Fruit fly (Drosophila melanogaster) whole organism, adult: Measurements from ENCODE around the gene CG11857.
A peak's percentile ranks its signal among the peaks of the same experiment; 100 is the strongest.

Source experiments
- CG11617 ChIP-seq: fragments of 200-800 bp; sonication (Bioruptor generic); optimal IDR thresholded peaks from 2 replicates; lab custom pipeline; 2017; ENCODE audit warnings: mild to moderate bottlenecking, missing biosample characterization, missing genetic modification reagents, missing genetic modification characterization
- CG12768 ChIP-seq: fragments of 200-800 bp; sonication (Bioruptor generic); optimal IDR thresholded peaks from 2 replicates; lab custom pipeline; 2017; ENCODE audit warnings: missing biosample characterization, missing genetic modification characterization, mild to moderate bottlenecking, moderate library complexity, missing genetic modification reagents
- CG33017 ChIP-seq: fragments of 200-800 bp; sonication (Bioruptor generic); optimal IDR thresholded peaks from 2 replicates; lab custom pipeline; 2018; ENCODE audit warnings: missing biosample characterization, mild to moderate bottlenecking, missing genetic modification characterization, moderate library complexity
- CG5204 ChIP-seq: fragments of 200-800 bp; sonication (Bioruptor generic); optimal IDR thresholded peaks from 2 replicates; lab custom pipeline; 2016; ENCODE audit warnings: missing biosample characterization, missing genetic modification characterization
- CG7045 ChIP-seq: fragments of 200-800 bp; sonication (Bioruptor generic); optimal IDR thresholded peaks from 2 replicates; lab custom pipeline; 2017; ENCODE audit warnings: missing biosample characterization, mild to moderate bottlenecking, missing genetic modification characterization
- CG7101 ChIP-seq: fragments of 200-800 bp; sonication (Bioruptor generic); optimal IDR thresholded peaks from 2 replicates; lab custom pipeline; 2018; ENCODE audit warnings: missing biosample characterization, mild to moderate bottlenecking, missing genetic modification characterization, moderate library complexity
- Clk ChIP-seq: fragments of 200-800 bp; sonication (Bioruptor generic); optimal IDR thresholded peaks from 2 replicates; lab custom pipeline; 2017; ENCODE audit warnings: missing biosample characterization, missing genetic modification characterization
- Mnt ChIP-seq: fragments of 200-800 bp; sonication (Bioruptor generic); optimal IDR thresholded peaks from 2 replicates; lab custom pipeline; 2016; ENCODE audit warnings: missing biosample characterization, mild to moderate bottlenecking, missing genetic modification characterization
- bab1 ChIP-seq: fragments of 200-800 bp; sonication (Bioruptor generic); optimal IDR thresholded peaks from 3 replicates; lab custom pipeline; 2019; ENCODE audit warnings: missing biosample characterization, mild to moderate bottlenecking, missing genetic modification characterization, moderate library complexity
- cic ChIP-seq: fragments of 200-800 bp; sonication (Bioruptor generic); optimal IDR thresholded peaks from 2 replicates; lab custom pipeline; 2017; ENCODE audit warnings: missing biosample characterization, mild to moderate bottlenecking, missing genetic modification characterization, moderate library complexity
- kay ChIP-seq: fragments of 200-800 bp; sonication (Bioruptor generic); peaks from one replicate; lab custom pipeline; 2016; ENCODE audit warnings: missing biosample characterization, missing genetic modification characterization, borderline replicate concordance
- tj ChIP-seq: fragments of 200-800 bp; sonication (Bioruptor generic); optimal IDR thresholded peaks from 3 replicates; lab custom pipeline; 2017; ENCODE audit warnings: missing biosample characterization, mild to moderate bottlenecking, missing genetic modification characterization, moderate library complexity

dm6 chr3R:25273537-25273936 lies 14.8 kb downstream of the CG11857 start, which contains the start of gene CG11878:
- TF ChIP-seq kay (GFP tag; lab: Kevin White, UChicago) = no peak
- no peak for TF ChIP-seq CG12768 (GFP tag; lab: Kevin White, UChicago)
- no peak for TF ChIP-seq CG7045 (GFP tag; lab: Kevin White, UChicago)
- no peak for TF ChIP-seq CG5204
- TF ChIP-seq bab1 (GFP tag; lab: Kevin White, UChicago) = no peak
- no peak for TF ChIP-seq CG33017
- no peak for TF ChIP-seq CG11617
- no peak for TF ChIP-seq Mnt (GFP tag; lab: Kevin White, UChicago)
- TF ChIP-seq tj (GFP tag; lab: Kevin White, UChicago) = no peak
- no peak for TF ChIP-seq Clk (GFP tag; lab: Kevin White, UChicago)
- no peak for TF ChIP-seq CG7101 (tag; lab: Kevin White, UChicago)
- TF ChIP-seq cic = peak; percentile 0
